Worm (Caenorhabditis elegans) whole organism, young adult: ENCODE data around the gene cox-10.

Source experiments
- B0261.1 ChIP-seq: sonication (generic microtip); optimal IDR thresholded peaks from 2 replicates; lab custom pipeline; 2016; ENCODE audit warnings: mild to moderate bottlenecking, missing genetic modification characterization, moderate library complexity, missing compliant biosample characterization
- C06A6.2 ChIP-seq: fragments of 200-800 bp; sonication (Bioruptor generic); conservative IDR thresholded peaks from 2 replicates; pipeline ENCODE4 v1.3.6; 2022; ENCODE audit warnings: missing genetic modification characterization, missing compliant biosample characterization
- C17E4.6 ChIP-seq: fragments of 200-800 bp; sonication (Bioruptor generic); IDR thresholded peaks from 2 replicates; pipeline ENCODE4 v1.3.6; 2022; ENCODE audit warnings: missing genetic modification reagents, missing genetic modification characterization, missing compliant biosample characterization
- D2030.7 ChIP-seq: fragments of 200-800 bp; sonication (Bioruptor generic); IDR thresholded peaks from 2 replicates; pipeline ENCODE4 v1.3.6; 2022; ENCODE audit warnings: missing genetic modification reagents, missing genetic modification characterization, missing compliant biosample characterization
- F22D6.2 ChIP-seq: sonication (generic microtip); optimal IDR thresholded peaks from 2 replicates; lab custom pipeline; 2016; ENCODE audit warnings: mild to moderate bottlenecking, missing genetic modification characterization, missing compliant biosample characterization
- F39B2.1 ChIP-seq: fragments of 200-800 bp; sonication (Bioruptor generic); IDR thresholded peaks from 2 replicates; pipeline ENCODE4 v1.3.6; 2022; ENCODE audit warnings: missing genetic modification reagents, missing genetic modification characterization, missing compliant biosample characterization
- F55B11.4 ChIP-seq: sonication (generic microtip); optimal IDR thresholded peaks from 2 replicates; lab custom pipeline; 2016; ENCODE audit warnings: missing compliant biosample characterization, missing genetic modification characterization, borderline replicate concordance; ENCODE audit not compliant: insufficient read depth
- K11D2.4 ChIP-seq: fragments of 200-800 bp; sonication (Bioruptor generic); IDR thresholded peaks from 2 replicates; pipeline ENCODE4 v1.3.6; 2022; ENCODE audit warnings: missing genetic modification reagents, missing genetic modification characterization, missing compliant biosample characterization
- Y53F4B.3 ChIP-seq: fragments of 200-800 bp; sonication (Bioruptor generic); IDR thresholded peaks from 2 replicates; pipeline ENCODE4 v1.3.6; 2022; ENCODE audit warnings: missing genetic modification reagents, missing genetic modification characterization, missing compliant biosample characterization
- Y79H2A.3 ChIP-seq: fragments of 200-800 bp; sonication (Bioruptor generic); conservative IDR thresholded peaks from 2 replicates; pipeline ENCODE4 v1.3.6; 2022; ENCODE audit warnings: missing genetic modification reagents, missing genetic modification characterization, missing compliant biosample characterization
- akir-1 ChIP-seq: fragments of 200-800 bp; sonication (Bioruptor generic); optimal IDR thresholded peaks from 2 replicates; lab custom pipeline; 2018; ENCODE audit warnings: mild to moderate bottlenecking, missing genetic modification characterization, moderate library complexity, missing compliant biosample characterization
- atf-7 ChIP-seq: sonication (generic microtip); optimal IDR thresholded peaks from 2 replicates; lab custom pipeline; 2017; ENCODE audit warnings: mild to moderate bottlenecking, missing genetic modification characterization, missing compliant biosample characterization
- attf-3 ChIP-seq: fragments of 200-800 bp; sonication (Bioruptor generic); conservative IDR thresholded peaks from 2 replicates; pipeline ENCODE4 v1.3.6; 2022; ENCODE audit warnings: missing genetic modification reagents, missing genetic modification characterization, missing compliant biosample characterization
- ccch-3 ChIP-seq: fragments of 200-800 bp; sonication (Bioruptor generic); optimal IDR thresholded peaks from 2 replicates; lab custom pipeline; 2018; ENCODE audit warnings: mild to moderate bottlenecking, missing genetic modification characterization, missing compliant biosample characterization
- cebp-1 ChIP-seq, 2 experiments: fragments of 200-800 bp in 1 of 2; sonication (Bioruptor generic) in 1 of 2; sonication (generic microtip) in 1 of 2; IDR thresholded peaks in 1 of 2; optimal IDR thresholded peaks in 1 of 2; 2 replicates each; pipeline versions ENCODE4 v1.3.6 to Lab custom; 2017 to 2022; ENCODE audit warnings: missing compliant biosample characterization in 2 of 2, missing genetic modification characterization in 2 of 2, mild to moderate bottlenecking in 1 of 2, missing genetic modification reagents in 1 of 2, moderate library complexity in 1 of 2
- ceh-40 ChIP-seq: fragments of 200-800 bp; sonication (Bioruptor generic); IDR thresholded peaks from 2 replicates; pipeline ENCODE4 v1.3.6; 2022; ENCODE audit warnings: missing genetic modification characterization, missing compliant biosample characterization
- ceh-58 ChIP-seq: fragments of 200-800 bp; sonication (Bioruptor generic); IDR thresholded peaks from 2 replicates; pipeline ENCODE4 v1.3.6; 2022; ENCODE audit warnings: missing genetic modification characterization, missing compliant biosample characterization
- ceh-79 ChIP-seq: sonication (generic microtip); optimal IDR thresholded peaks from 2 replicates; lab custom pipeline; 2017; ENCODE audit warnings: mild to moderate bottlenecking, missing genetic modification characterization, missing compliant biosample characterization
- ceh-91 ChIP-seq: fragments of 200-800 bp; sonication (Bioruptor generic); IDR thresholded peaks from 2 replicates; pipeline ENCODE4 v1.3.6; 2022; ENCODE audit warnings: missing genetic modification reagents, missing genetic modification characterization, missing compliant biosample characterization
- efl-1 ChIP-seq: fragments of 150-350 bp; optimal IDR thresholded peaks from 2 replicates; lab custom pipeline; 2014; ENCODE audit warnings: missing biosample characterization, missing genetic modification reagents, missing genetic modification characterization
- egl-44 ChIP-seq: fragments of 200-800 bp; sonication (Bioruptor generic); IDR thresholded peaks from 2 replicates; pipeline ENCODE4 v1.3.6; 2022; ENCODE audit warnings: missing genetic modification reagents, missing genetic modification characterization, missing compliant biosample characterization
- ets-4 ChIP-seq: fragments of 200-800 bp; sonication (Bioruptor generic); optimal IDR thresholded peaks from 2 replicates; lab custom pipeline; 2018; ENCODE audit warnings: mild to moderate bottlenecking, missing genetic modification characterization, missing compliant biosample characterization
- fkh-3 ChIP-seq: sonication (generic microtip); optimal IDR thresholded peaks from 2 replicates; lab custom pipeline; 2016; ENCODE audit warnings: mild to moderate bottlenecking, missing genetic modification characterization, missing compliant biosample characterization
- hlh-12 ChIP-seq: sonication (generic microtip); optimal IDR thresholded peaks from 2 replicates; lab custom pipeline; 2016; ENCODE audit warnings: missing genetic modification characterization, missing compliant biosample characterization
- hmg-1.2 ChIP-seq: fragments of 200-800 bp; sonication (Bioruptor generic); IDR thresholded peaks from 2 replicates; pipeline ENCODE4 v1.3.6; 2022; ENCODE audit warnings: missing genetic modification reagents, missing genetic modification characterization, missing compliant biosample characterization
- hmg-20 ChIP-seq: fragments of 200-800 bp; sonication (Bioruptor generic); IDR thresholded peaks from 2 replicates; pipeline ENCODE4 v1.3.6; 2022; ENCODE audit warnings: missing genetic modification reagents, missing genetic modification characterization, missing compliant biosample characterization
- lin-35 ChIP-seq, 3 experiments: fragments of 150-350 bp in 2 of 3; sonication (generic microtip) in 1 of 3; optimal IDR thresholded peaks; 2 replicates each; lab custom pipeline; 2014 to 2018; ENCODE audit warnings: missing biosample characterization in 3 of 3, missing genetic modification characterization in 3 of 3, missing genetic modification reagents in 3 of 3
- lin-54 ChIP-seq: fragments of 200-800 bp; sonication (Bioruptor generic); optimal IDR thresholded peaks from 2 replicates; lab custom pipeline; 2018; ENCODE audit warnings: mild to moderate bottlenecking, missing genetic modification characterization, missing compliant biosample characterization
- lsl-1 ChIP-seq: fragments of 200-800 bp; sonication (Bioruptor generic); optimal IDR thresholded peaks from 2 replicates; lab custom pipeline; 2018; ENCODE audit warnings: mild to moderate bottlenecking, missing genetic modification characterization, moderate library complexity, missing compliant biosample characterization
- madf-10 ChIP-seq: sonication (generic microtip); optimal IDR thresholded peaks from 2 replicates; lab custom pipeline; 2016; ENCODE audit warnings: mild to moderate bottlenecking, missing genetic modification characterization, missing compliant biosample characterization
- mcd-1 ChIP-seq: fragments of 200-800 bp; sonication (Bioruptor generic); IDR thresholded peaks from 2 replicates; pipeline ENCODE4 v1.3.6; 2022; ENCODE audit warnings: missing genetic modification reagents, missing genetic modification characterization, missing compliant biosample characterization
- mes-4 ChIP-seq: sonication (generic microtip); optimal IDR thresholded peaks from 2 replicates; lab custom pipeline; 2016; ENCODE audit warnings: missing genotype, missing genetic modification characterization, missing compliant biosample characterization
- nfyb-1 ChIP-seq: fragments of 200-800 bp; sonication (Bioruptor generic); IDR thresholded peaks from 2 replicates; pipeline ENCODE4 v1.3.6; 2022; ENCODE audit warnings: missing genetic modification reagents, missing genetic modification characterization, missing compliant biosample characterization
- nhr-179 ChIP-seq: sonication (generic microtip); optimal IDR thresholded peaks from 2 replicates; lab custom pipeline; 2016; ENCODE audit warnings: mild to moderate bottlenecking, missing genetic modification characterization, missing compliant biosample characterization
- nhr-80 ChIP-seq: sonication (generic microtip); optimal IDR thresholded peaks from 2 replicates; lab custom pipeline; 2016; ENCODE audit warnings: missing genetic modification characterization, missing compliant biosample characterization
- nhr-90 ChIP-seq: sonication (generic microtip); optimal IDR thresholded peaks from 2 replicates; lab custom pipeline; 2016; ENCODE audit warnings: missing genotype, mild to moderate bottlenecking, missing genetic modification characterization, missing compliant biosample characterization
- rec-8 ChIP-seq, 2 experiments: sonication (generic microtip); optimal IDR thresholded peaks; 2 replicates each; lab custom pipeline; 2016; ENCODE audit warnings: mild to moderate bottlenecking in 2 of 2, missing genetic modification characterization in 2 of 2, missing genetic modification reagents in 2 of 2, missing genotype in 2 of 2, missing biosample characterization in 1 of 2, missing compliant biosample characterization in 1 of 2, moderate library complexity in 1 of 2
- sdz-38 ChIP-seq: sonication (generic microtip); optimal IDR thresholded peaks from 2 replicates; lab custom pipeline; 2016; ENCODE audit warnings: missing genotype, missing genetic modification characterization, missing compliant biosample characterization
- sea-2 ChIP-seq: fragments of 200-800 bp; sonication (Bioruptor generic); IDR thresholded peaks from 2 replicates; pipeline ENCODE4 v1.3.6; 2022; ENCODE audit warnings: missing genetic modification characterization, missing compliant biosample characterization
- snpc-3.4 ChIP-seq: sonication (generic microtip); optimal IDR thresholded peaks from 2 replicates; lab custom pipeline; 2017; ENCODE audit warnings: missing genetic modification characterization, mild to moderate bottlenecking, missing compliant biosample characterization, antibody characterized with exemption, moderate library complexity, missing genotype, missing genetic modification reagents
- snpc-4 ChIP-seq, 5 experiments: fragments of 150-350 bp in 1 of 5; sonication (generic microtip) in 4 of 5; optimal IDR thresholded peaks; 2 replicates each; lab custom pipeline; 2014 to 2018; ENCODE audit warnings: missing genetic modification characterization in 5 of 5, missing biosample characterization in 3 of 5, antibody characterized with exemption in 2 of 5, mild to moderate bottlenecking in 2 of 5, missing compliant biosample characterization in 2 of 5, missing genotype in 2 of 5, moderate library complexity in 2 of 5, missing genetic modification reagents in 1 of 5
- tbp1 ChIP-seq: fragments of 200-800 bp; sonication (Bioruptor generic); optimal IDR thresholded peaks from 2 replicates; lab custom pipeline; 2018; ENCODE audit warnings: mild to moderate bottlenecking, missing genetic modification characterization, missing compliant biosample characterization
- tbx-9 ChIP-seq: sonication (generic microtip); optimal IDR thresholded peaks from 2 replicates; lab custom pipeline; 2016; ENCODE audit warnings: borderline replicate concordance, missing genetic modification characterization, inconsistent platforms, missing compliant biosample characterization
- unc-130 ChIP-seq: sonication (generic microtip); optimal IDR thresholded peaks from 2 replicates; lab custom pipeline; 2016; ENCODE audit warnings: missing genetic modification reagents, missing genetic modification characterization, missing compliant biosample characterization
- xnd-1 ChIP-seq: sonication (generic microtip); optimal IDR thresholded peaks from 2 replicates; lab custom pipeline; 2016; ENCODE audit warnings: missing genotype, missing genetic modification reagents, missing genetic modification characterization, missing compliant biosample characterization
- zfh-2 ChIP-seq: fragments of 200-800 bp; sonication (Bioruptor generic); conservative IDR thresholded peaks from 2 replicates; pipeline ENCODE4 v1.3.6; 2022; ENCODE audit warnings: missing genetic modification reagents, missing genetic modification characterization, missing compliant biosample characterization
- zim-3 ChIP-seq: sonication (generic microtip); optimal IDR thresholded peaks from 2 replicates; lab custom pipeline; 2017; ENCODE audit warnings: mild to moderate bottlenecking, missing genetic modification characterization, moderate library complexity, missing compliant biosample characterization
- ztf-25 ChIP-seq: fragments of 200-800 bp; sonication (Bioruptor generic); IDR thresholded peaks from 2 replicates; pipeline ENCODE4 v1.3.6; 2022; ENCODE audit warnings: missing genetic modification reagents, missing genetic modification characterization, missing compliant biosample characterization

cox-10 gene

ce11 chrII:12726704-12727103, 47.0 kb downstream of the cox-10 start (continued):
- TF ChIP-seq cebp-1 (GFP tag; IDR thresholded peaks at IDR 0.05; lab: Robert Waterston, UW) (no peak), cebp-1 (tag; optimal IDR thresholded peaks at IDR 0.05; lab: Kevin White, UChicago) (peak; percentile 45), mcd-1 (no peak), Y79H2A.3 (GFP tag; lab: Robert Waterston, UW) (peak; percentile 81; the same call in 1 of the 2 replicates), xnd-1 (tag; lab: Kevin White, UChicago) (peak; percentile 4), efl-1 (GFP tag; lab: Kevin White, UChicago) (no peak), lsl-1 (GFP tag; lab: Kevin White, UChicago) (peak; percentile 29), zfh-2 (GFP tag; lab: Robert Waterston, UW) (no peak), sea-2 (GFP tag; lab: Robert Waterston, UW) (no peak), ztf-25 (GFP tag; lab: Robert Waterston, UW) (no peak), rec-8 (tag; optimal IDR thresholded peaks at IDR 0.05; lab: Kevin White, UChicago) (no peak), zim-3 (tag; lab: Kevin White, UChicago) (no peak), fkh-3 (tag; lab: Kevin White, UChicago) (no peak), C17E4.6 (no peak), tbp1 (peak; percentile 23), egl-44 (GFP tag; lab: Robert Waterston, UW) (0 out of 2 replicates have a peak, but pooled peaks have one; percentile 46), ets-4 (GFP tag; lab: Kevin White, UChicago) (no peak), ceh-58 (GFP tag; lab: Robert Waterston, UW) (no peak), mes-4 (tag; lab: Kevin White, UChicago) (no peak), hmg-20 (GFP tag; lab: Robert Waterston, UW) (no peak), ceh-79 (tag; lab: Kevin White, UChicago) (peak; percentile 17), K11D2.4 (GFP tag; lab: Robert Waterston, UW) (no peak), nfyb-1 (GFP tag; lab: Robert Waterston, UW) (no peak), B0261.1 (tag; lab: Kevin White, UChicago) (no peak), ceh-91 (GFP tag; lab: Robert Waterston, UW) (no peak; the same call in 1 of the 2 replicates), sdz-38 (no peak), tbx-9 (no peak), F55B11.4 (tag; lab: Kevin White, UChicago) (no peak), akir-1 (no peak), nhr-179 (tag; lab: Kevin White, UChicago) (no peak), ccch-3 (no peak), F22D6.2 (tag; lab: Kevin White, UChicago) (no peak), F39B2.1 (0 out of 2 replicates have a peak, but pooled peaks have one; percentile 6), snpc-3.4 (tag; lab: Kevin White, UChicago) (peak; percentile 13), lin-35 (GFP tag; optimal IDR thresholded peaks at IDR 0.05; lab: Kevin White, UChicago) (no peak), lin-54 (GFP tag; lab: Kevin White, UChicago) (peak; percentile 51), hlh-12 (tag; lab: Kevin White, UChicago) (no peak), hmg-1.2 (GFP tag; lab: Robert Waterston, UW) (peak; percentile 37), unc-130 (peak; percentile 63), D2030.7 (peak; percentile 30; the same call in 1 of the 2 replicates), nhr-80 (tag; lab: Kevin White, UChicago) (no peak), C06A6.2 (GFP tag; lab: Robert Waterston, UW) (no peak), nhr-90 (tag; lab: Kevin White, UChicago) (no peak), snpc-4 (GFP tag; optimal IDR thresholded peaks at IDR 0.05; lab: Kevin White, UChicago) (no peak), snpc-4 (tag; optimal IDR thresholded peaks at IDR 0.05; lab: Kevin White, UChicago) (no peak), madf-10 (tag; lab: Kevin White, UChicago) (no peak), attf-3 (GFP tag; lab: Robert Waterston, UW) (no peak), ceh-40 (GFP tag; lab: Robert Waterston, UW) (no peak), Y53F4B.3 (GFP tag; lab: Robert Waterston, UW) (no peak), atf-7 (tag; lab: Kevin White, UChicago) (peak; percentile 64)
